Fruit fly (Drosophila melanogaster) whole organism, embryonic: Measurements from ENCODE around the gene Clk.

Experiments used
- CG13624 ChIP-seq: fragments of 200-800 bp; sonication (Bioruptor generic); optimal IDR thresholded peaks from 2 replicates; lab custom pipeline; 2016; ENCODE audit warnings: missing biosample characterization, missing genetic modification characterization
- CG2678 ChIP-seq: fragments of 200-800 bp; sonication (Bioruptor generic); optimal IDR thresholded peaks from 3 replicates; lab custom pipeline; 2019; ENCODE audit warnings: missing biosample characterization, mild to moderate bottlenecking, missing genetic modification characterization, moderate library complexity
- Chrac-16 ChIP-seq: fragments of 200-800 bp; sonication (Bioruptor generic); optimal IDR thresholded peaks from 3 replicates; lab custom pipeline; 2016; ENCODE audit warnings: missing biosample characterization, missing genetic modification characterization
- CkIIα-i1 ChIP-seq: fragments of 200-800 bp; sonication (Bioruptor generic); IDR thresholded peaks from 2 replicates; pipeline ENCODE4 v1.3.6; 2022; ENCODE audit warnings: missing biosample characterization, missing genetic modification characterization
- D ChIP-seq, 2 experiments: fragments of 200-800 bp in 1 of 2; fragments of >200 bp in 1 of 2; sonication (Bioruptor generic) in 1 of 2; optimal IDR thresholded peaks; 2 replicates in 1 of 2; 3 replicates in 1 of 2; lab custom pipeline; 2017; ENCODE audit warnings: mild to moderate bottlenecking in 1 of 2, missing biosample characterization in 1 of 2, missing genetic modification characterization in 1 of 2, missing genetic modification reagents in 1 of 2
- Six4 ChIP-seq: fragments of 200-800 bp; sonication (Bioruptor generic); optimal IDR thresholded peaks from 2 replicates; lab custom pipeline; 2016; ENCODE audit warnings: missing biosample characterization, missing genetic modification characterization
- dimm ChIP-seq: fragments of 200-800 bp; sonication (Bioruptor generic); IDR thresholded peaks from 2 replicates; pipeline ENCODE4 v1.3.6; 2022; ENCODE audit warnings: missing biosample characterization, missing genetic modification characterization
- dpn ChIP-seq, 2 experiments: fragments of 200-800 bp; sonication (Bioruptor generic); optimal IDR thresholded peaks; 3 replicates each; lab custom pipeline; 2016; ENCODE audit warnings: missing biosample characterization in 2 of 2, missing genetic modification characterization in 2 of 2
- fu2 ChIP-seq: fragments of 200-800 bp; sonication (Bioruptor generic); optimal IDR thresholded peaks from 2 replicates; lab custom pipeline; 2016; ENCODE audit warnings: missing biosample characterization, missing genetic modification characterization
- pan ChIP-seq, 4 experiments: fragments of >200 bp in 3 of 4; fragments of 200-800 bp in 1 of 4; sonication (Bioruptor generic) in 1 of 4; optimal IDR thresholded peaks in 3 of 4; IDR thresholded peaks in 1 of 4; 2 replicates each; pipeline versions ENCODE4 v1.3.6 to Lab custom; 2017 to 2022; ENCODE audit warnings: missing biosample characterization in 2 of 4, missing genetic modification characterization in 2 of 4, mixed read lengths in 1 of 4
- pum ChIP-seq: fragments of 200-800 bp; sonication (Bioruptor generic); optimal IDR thresholded peaks from 2 replicates; lab custom pipeline; 2016; ENCODE audit warnings: missing biosample characterization, missing genetic modification characterization

DNA sequence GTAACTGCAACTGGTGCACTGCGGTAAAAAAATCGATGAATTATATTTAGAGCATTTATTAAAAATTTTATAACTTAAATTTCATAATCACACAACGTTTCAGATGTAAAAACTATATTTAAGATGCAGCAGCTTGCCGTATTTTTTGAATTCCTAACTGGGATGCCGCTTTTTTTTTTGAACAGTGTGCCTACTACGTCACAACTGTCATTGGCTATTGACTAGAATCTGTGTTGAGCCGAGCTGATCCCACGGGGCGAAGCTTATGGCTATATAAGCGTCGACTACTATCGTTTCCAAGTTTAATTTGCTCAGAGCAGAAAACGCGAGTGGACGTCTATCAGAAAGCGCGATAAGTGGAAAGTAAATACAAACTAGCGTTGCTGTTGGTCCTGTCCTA, 21.3 kb downstream of the Clk start, which contains the start of gene CG7409:
- no peak for TF ChIP-seq Chrac-16 (GFP tag; lab: Kevin White, UChicago)
- no peak for TF ChIP-seq fu2
- no peak for TF ChIP-seq CkIIα-i1 (GFP tag; lab: Robert Waterston, UW)
- TF ChIP-seq pan (optimal IDR thresholded peaks at IDR 0.05; lab: Kevin White, UChicago), result no peak
- no peak for TF ChIP-seq pan (GFP tag; optimal IDR thresholded peaks at IDR 0.05 in 1 of 2, IDR thresholded peaks at IDR 0.05 in 1 of 2)
- TF ChIP-seq D (optimal IDR thresholded peaks at IDR 0.05; lab: Kevin White, UChicago), result no peak
- no peak for TF ChIP-seq D (GFP tag; optimal IDR thresholded peaks at IDR 0.05; lab: Kevin White, UChicago)
- no peak for TF ChIP-seq pum (GFP tag; lab: Kevin White, UChicago)
- no peak for TF ChIP-seq Six4 (GFP tag; lab: Kevin White, UChicago)
- TF ChIP-seq dimm, result no peak
- no peak for TF ChIP-seq dpn (GFP tag; optimal IDR thresholded peaks at IDR 0.05; lab: Kevin White, UChicago)
- TF ChIP-seq CG2678, result no peak
- no peak for TF ChIP-seq CG13624
